Fruit fly (Drosophila melanogaster): ENCODE measurements around the gene CG5439.
A peak's percentile ranks its signal among the peaks of the same experiment; 100 is the strongest.

The CG5439 gene

DNA sequence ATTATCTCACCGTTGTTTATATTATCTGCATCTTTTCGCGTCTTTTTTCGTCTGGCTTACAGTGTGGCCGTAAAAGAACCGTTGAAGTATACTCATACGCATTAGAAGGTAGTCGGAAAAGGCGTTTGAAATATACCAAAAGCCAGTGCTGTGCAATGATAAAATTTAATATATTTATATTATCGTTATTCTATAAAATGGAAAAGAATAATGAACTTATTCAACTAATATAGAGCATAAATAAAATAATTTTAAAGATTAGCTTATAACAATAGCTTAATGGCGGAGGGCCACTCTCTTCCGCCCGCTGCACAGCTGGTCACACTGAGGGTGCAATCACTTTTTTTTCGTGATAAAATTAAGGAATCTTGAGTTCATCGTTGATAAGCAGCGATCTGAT, 14.9 kb downstream of the CG5439 start, which contains the start of the genes CG16974 and Edem2 (continued):
- TF ChIP-seq CG9705 (GFP tag; optimal IDR thresholded peaks at IDR 0.05): peak; percentile 58
- no peak for TF ChIP-seq h (GFP tag; optimal IDR thresholded peaks at IDR 0.05)
- no peak for TF ChIP-seq Vsx2 (GFP tag; optimal IDR thresholded peaks at IDR 0.05; ENCODE audit: partially characterized antibody)
- no peak for TF ChIP-seq Jra (GFP tag; optimal IDR thresholded peaks at IDR 0.05)
- no peak for TF ChIP-seq CrebA (GFP tag; optimal IDR thresholded peaks at IDR 0.05; ENCODE audit: borderline replicate concordance)
- no peak for TF ChIP-seq OdsH (GFP tag; optimal IDR thresholded peaks at IDR 0.05)
- no peak for TF ChIP-seq pan (optimal IDR thresholded peaks at IDR 0.05)
- no peak for TF ChIP-seq Sp1 (GFP tag; optimal IDR thresholded peaks at IDR 0.05)
- TF ChIP-seq Dif (GFP tag; optimal IDR thresholded peaks at IDR 0.05; ENCODE audit: partially characterized antibody): no peak

DNA sequence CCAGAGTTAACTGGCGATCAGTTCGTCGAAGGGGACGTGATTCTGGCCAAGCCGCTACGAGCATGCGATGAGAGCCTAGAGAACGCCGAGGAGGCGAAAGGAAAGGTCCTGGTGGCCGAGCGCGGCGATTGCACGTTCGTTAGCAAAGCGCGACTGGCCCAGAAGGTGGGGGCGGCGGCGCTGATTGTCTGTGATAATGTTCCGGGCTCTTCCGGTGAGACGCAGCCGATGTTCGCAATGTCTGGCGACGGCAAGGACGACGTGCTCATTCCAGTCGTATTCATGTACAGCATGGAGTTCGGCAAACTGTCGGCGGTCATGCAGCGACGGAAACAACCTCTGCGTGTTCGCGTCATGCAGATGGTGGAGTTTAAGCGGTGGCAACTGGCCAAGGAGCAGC, 18.9 kb downstream of the CG5439 start:
- TF ChIP-seq sv (GFP tag; optimal IDR thresholded peaks at IDR 0.05): no peak

DNA sequence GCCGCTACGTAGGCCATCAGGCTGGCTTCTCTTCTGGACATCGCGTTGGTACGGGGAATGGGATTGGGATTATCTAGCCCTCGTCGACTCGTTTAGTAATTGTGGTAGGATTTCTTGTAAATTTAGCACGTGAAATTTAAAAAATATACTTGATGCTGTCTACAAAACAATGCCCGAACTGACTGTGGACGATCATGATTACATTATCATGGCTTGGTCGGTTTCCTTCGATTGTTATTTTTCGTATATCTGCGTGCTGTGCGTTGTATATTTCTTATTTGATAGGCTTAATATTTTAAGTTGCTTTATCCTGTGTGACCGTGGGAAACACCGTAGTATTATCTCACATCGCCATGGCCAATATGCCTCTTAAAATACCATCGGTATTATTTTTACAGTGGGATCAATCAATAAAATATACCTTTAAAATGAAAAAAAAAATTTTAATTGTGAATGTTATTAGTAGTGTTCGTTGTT, 26.0 kb downstream of the CG5439 start, which contains the start of gene CG16972:
Gene CG16972, minus strand, starts transcription at position 336 of the 477 bp plus-strand sequence.
- TF ChIP-seq Rel (GFP tag; optimal IDR thresholded peaks at IDR 0.05) (no peak), Rel (tag; optimal IDR thresholded peaks at IDR 0.05) (peak; percentile 76), Hr83 (GFP tag; optimal IDR thresholded peaks at IDR 0.05; ENCODE audit: poor library complexity, severe bottlenecking) (no peak)

DNA sequence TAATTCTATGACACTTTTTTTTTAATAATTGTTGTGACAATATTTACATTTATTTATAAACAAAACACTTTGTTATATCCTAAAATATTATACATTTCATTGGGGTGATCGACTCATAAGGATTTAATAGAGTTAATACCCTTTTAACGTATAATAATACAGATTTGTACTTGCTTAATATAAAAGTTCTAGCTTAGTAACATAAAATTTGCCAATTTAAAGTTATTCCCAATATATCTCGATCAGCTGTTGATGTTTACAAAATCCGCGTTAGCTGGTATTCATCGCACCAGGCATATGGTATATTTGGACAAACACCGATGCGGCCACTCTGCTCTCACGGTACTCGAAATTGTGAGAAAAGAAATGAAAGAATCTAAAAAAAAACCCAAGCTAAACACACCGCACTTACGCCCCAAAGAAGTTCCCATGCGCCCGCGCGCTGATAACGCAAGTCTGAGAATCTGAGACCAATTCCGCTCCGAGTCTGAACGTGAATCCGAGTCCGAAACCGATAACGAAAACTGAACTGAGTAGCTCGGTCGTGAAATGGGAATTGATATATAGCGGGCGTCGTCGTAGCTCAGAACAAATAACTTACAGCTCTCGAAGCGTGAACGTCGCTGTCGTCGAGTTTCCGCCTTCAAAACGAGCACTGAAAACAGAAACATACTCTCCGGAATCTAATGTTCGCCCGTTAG, 26.6 kb downstream of the CG5439 start, which contains the start of gene Pect:
Gene Pect, plus strand, starts transcription at position 326 of the 701 bp plus-strand sequence.
- TF ChIP-seq psq (GFP tag; optimal IDR thresholded peaks at IDR 0.05) (peak; percentile 43), h (GFP tag; optimal IDR thresholded peaks at IDR 0.05) (peak; percentile 47), Dfd (GFP tag; optimal IDR thresholded peaks at IDR 0.05) (no peak), HLH106 (tag; optimal IDR thresholded peaks at IDR 0.05) (no peak), fru (GFP tag; optimal IDR thresholded peaks at IDR 0.05) (no peak), pan (optimal IDR thresholded peaks at IDR 0.05) (no peak), Sp1 (GFP tag; optimal IDR thresholded peaks at IDR 0.05) (peak; percentile 30), lola (GFP tag; optimal IDR thresholded peaks at IDR 0.05) (no peak), Dif (GFP tag; optimal IDR thresholded peaks at IDR 0.05; ENCODE audit: partially characterized antibody) (peak; percentile 51), Rel (GFP tag; optimal IDR thresholded peaks at IDR 0.05) (no peak), Rel (tag; optimal IDR thresholded peaks at IDR 0.05) (peak; percentile 53), rgr (GFP tag; optimal IDR thresholded peaks at IDR 0.05) (no peak), usp (GFP tag; optimal IDR thresholded peaks at IDR 0.05) (no peak), dl (GFP tag; optimal IDR thresholded peaks at IDR 0.05; ENCODE audit: insufficient read depth in 1 of 2, partially characterized antibody in 2 of 2) (peak in 1 of 2 experiments; percentile 17), Hnf4 (GFP tag; optimal IDR thresholded peaks at IDR 0.05) (no peak), CG9705 (GFP tag; optimal IDR thresholded peaks at IDR 0.05) (no peak), N (GFP tag; optimal IDR thresholded peaks at IDR 0.05) (no peak), ey (GFP tag; optimal IDR thresholded peaks at IDR 0.05) (no peak), brk (GFP tag; optimal IDR thresholded peaks at IDR 0.05) (no peak), tai (GFP tag; optimal IDR thresholded peaks at IDR 0.05) (no peak)

DNA sequence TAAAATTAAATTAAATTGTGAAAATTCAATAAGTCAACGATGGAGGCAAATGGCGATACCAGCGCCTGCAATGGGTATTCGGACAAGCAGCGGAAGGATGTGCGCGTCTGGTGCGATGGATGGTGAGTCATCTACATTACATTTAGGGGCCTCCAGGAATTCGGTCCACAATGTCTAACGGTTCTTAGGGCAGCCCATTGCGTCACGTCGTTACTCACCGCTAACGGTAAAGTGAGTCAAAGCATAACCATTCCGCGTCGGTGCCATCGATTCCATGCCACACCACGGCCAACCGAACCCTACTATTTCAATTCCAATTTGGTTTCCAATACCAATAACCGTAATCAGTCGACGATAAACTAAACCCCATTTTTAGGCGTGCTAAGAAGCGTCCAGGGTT, 27.2 kb downstream of the CG5439 start:
- TF ChIP-seq Myc (optimal IDR thresholded peaks at IDR 0.05) (no peak), woc (GFP tag; optimal IDR thresholded peaks at IDR 0.05) (no peak), Vsx2 (GFP tag; optimal IDR thresholded peaks at IDR 0.05; ENCODE audit: partially characterized antibody) (no peak), Jra (GFP tag; optimal IDR thresholded peaks at IDR 0.05) (no peak), dmrt93B (GFP tag; optimal IDR thresholded peaks at IDR 0.05) (no peak), fru (GFP tag; optimal IDR thresholded peaks at IDR 0.05) (no peak), OdsH (GFP tag; optimal IDR thresholded peaks at IDR 0.05) (no peak)

DNA sequence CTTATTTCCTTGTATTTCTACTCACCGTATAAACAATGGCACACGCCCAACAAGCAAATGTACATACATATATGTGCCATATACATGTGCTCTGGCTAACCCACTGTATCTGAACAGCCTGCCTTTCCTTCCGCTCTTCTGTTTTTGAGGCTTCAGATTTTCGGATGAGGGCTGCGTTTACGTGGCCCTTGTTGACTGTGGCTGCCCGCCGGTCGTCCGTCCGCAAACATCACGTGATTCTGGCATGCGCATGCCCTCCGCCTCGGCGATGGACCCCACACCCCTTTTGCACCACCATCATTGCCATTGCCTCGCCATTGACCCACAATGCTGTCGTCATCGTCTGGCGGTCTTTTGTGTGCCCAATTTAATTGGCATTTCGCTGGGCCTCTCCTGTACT, 28.3 kb downstream of the CG5439 start:
- TF ChIP-seq fru (GFP tag; optimal IDR thresholded peaks at IDR 0.05): peak; percentile 21
- peak; percentile 22 for TF ChIP-seq HLH106 (tag; optimal IDR thresholded peaks at IDR 0.05)
- peak; percentile 15 for TF ChIP-seq Sp1 (GFP tag; optimal IDR thresholded peaks at IDR 0.05)
- TF ChIP-seq N (GFP tag; optimal IDR thresholded peaks at IDR 0.05): no peak
- peak in 1 of 2 experiments; percentile 4 for TF ChIP-seq foxo (GFP tag; optimal IDR thresholded peaks at IDR 0.05)
- peak; percentile 21 for TF ChIP-seq OdsH (GFP tag; optimal IDR thresholded peaks at IDR 0.05)
- TF ChIP-seq h (GFP tag; optimal IDR thresholded peaks at IDR 0.05): peak; percentile 70
- no peak for TF ChIP-seq jim (GFP tag; optimal IDR thresholded peaks at IDR 0.05)
- TF ChIP-seq Rel (GFP tag; optimal IDR thresholded peaks at IDR 0.05): no peak
- TF ChIP-seq Rel (tag; optimal IDR thresholded peaks at IDR 0.05): peak; percentile 9
- TF ChIP-seq rgr (GFP tag; optimal IDR thresholded peaks at IDR 0.05): peak; percentile 21
- peak; percentile 58 for TF ChIP-seq Hr83 (GFP tag; optimal IDR thresholded peaks at IDR 0.05; ENCODE audit: poor library complexity, severe bottlenecking)
- TF ChIP-seq dmrt93B (GFP tag; optimal IDR thresholded peaks at IDR 0.05): no peak
- TF ChIP-seq brk (GFP tag; optimal IDR thresholded peaks at IDR 0.05): no peak
- TF ChIP-seq br (GFP tag; optimal IDR thresholded peaks at IDR 0.05): peak; percentile 52
- TF ChIP-seq pan (optimal IDR thresholded peaks at IDR 0.05): no peak
